Fruit fly (Drosophila melanogaster) whole organism, embryonic: ENCODE results near the gene CG9171.

Experiments used
- C15 ChIP-seq: fragments of 200-800 bp; sonication (Bioruptor generic); IDR thresholded peaks from 3 replicates; pipeline ENCODE4 v1.3.6; 2022; ENCODE audit warnings: missing biosample characterization, missing genetic modification characterization
- CG10147 ChIP-seq: fragments of 200-800 bp; sonication (Bioruptor generic); optimal IDR thresholded peaks from 2 replicates; lab custom pipeline; 2019; ENCODE audit warnings: missing biosample characterization, mild to moderate bottlenecking, missing genetic modification characterization, moderate library complexity
- CG10654 ChIP-seq: fragments of 200-800 bp; sonication (Bioruptor generic); optimal IDR thresholded peaks from 2 replicates; lab custom pipeline; 2016; ENCODE audit warnings: missing biosample characterization, missing genetic modification characterization
- CG13123 ChIP-seq: fragments of 200-800 bp; sonication (Bioruptor generic); optimal IDR thresholded peaks from 2 replicates; lab custom pipeline; 2016; ENCODE audit warnings: missing biosample characterization, missing genetic modification characterization
- CG13296 ChIP-seq: fragments of 200-800 bp; sonication (Bioruptor generic); optimal IDR thresholded peaks from 3 replicates; lab custom pipeline; 2018; ENCODE audit warnings: missing biosample characterization, mild to moderate bottlenecking, missing genetic modification characterization
- CG15269 ChIP-seq: fragments of 200-800 bp; sonication (Bioruptor generic); optimal IDR thresholded peaks from 2 replicates; lab custom pipeline; 2018; ENCODE audit warnings: missing biosample characterization, mild to moderate bottlenecking, missing genetic modification characterization, moderate library complexity
- CG2116 ChIP-seq: fragments of 200-800 bp; sonication (Bioruptor generic); optimal IDR thresholded peaks from 3 replicates; lab custom pipeline; 2018; ENCODE audit warnings: missing biosample characterization, mild to moderate bottlenecking, missing genetic modification characterization
- CG2199 ChIP-seq: fragments of 200-800 bp; sonication (Bioruptor generic); IDR thresholded peaks from 3 replicates; pipeline ENCODE4 v1.3.6; 2022; ENCODE audit warnings: missing biosample characterization, missing genetic modification characterization
- CG2678 ChIP-seq: fragments of 200-800 bp; sonication (Bioruptor generic); optimal IDR thresholded peaks from 3 replicates; lab custom pipeline; 2019; ENCODE audit warnings: missing biosample characterization, mild to moderate bottlenecking, missing genetic modification characterization, moderate library complexity
- CG3281 ChIP-seq: fragments of 200-800 bp; sonication (Bioruptor generic); optimal IDR thresholded peaks from 3 replicates; lab custom pipeline; 2017; ENCODE audit warnings: missing biosample characterization, mild to moderate bottlenecking, missing genetic modification characterization
- CG3847 ChIP-seq: fragments of 200-800 bp; sonication (Bioruptor generic); IDR thresholded peaks from 2 replicates; pipeline ENCODE4 v1.3.6; 2022; ENCODE audit warnings: missing biosample characterization, missing genetic modification characterization
- CG3995 ChIP-seq: fragments of 200-800 bp; sonication (Bioruptor generic); optimal IDR thresholded peaks from 3 replicates; lab custom pipeline; 2016; ENCODE audit warnings: missing biosample characterization, missing genetic modification characterization
- CG4424 ChIP-seq: fragments of 200-800 bp; sonication (Bioruptor generic); optimal IDR thresholded peaks from 3 replicates; lab custom pipeline; 2016; ENCODE audit warnings: missing biosample characterization, missing genetic modification characterization
- CG4820 ChIP-seq: fragments of 200-800 bp; sonication (Bioruptor generic); optimal IDR thresholded peaks from 3 replicates; lab custom pipeline; 2016; ENCODE audit warnings: missing biosample characterization, missing genetic modification characterization
- CG4854 ChIP-seq: fragments of 200-800 bp; sonication (Bioruptor generic); optimal IDR thresholded peaks from 2 replicates; lab custom pipeline; 2016; ENCODE audit warnings: missing biosample characterization, missing genetic modification characterization, inconsistent platforms
- CG7357 ChIP-seq: fragments of 200-800 bp; sonication (Bioruptor generic); IDR thresholded peaks from 3 replicates; pipeline ENCODE4 v1.3.6; 2022; ENCODE audit warnings: missing biosample characterization, missing genetic modification characterization
- CG7987 ChIP-seq: fragments of 200-800 bp; sonication (Bioruptor generic); optimal IDR thresholded peaks from 2 replicates; lab custom pipeline; 2018; ENCODE audit warnings: missing biosample characterization, mild to moderate bottlenecking, missing genetic modification characterization, moderate library complexity
- CG8281 ChIP-seq: fragments of 200-800 bp; sonication (Bioruptor generic); optimal IDR thresholded peaks from 2 replicates; lab custom pipeline; 2018; ENCODE audit warnings: missing biosample characterization, mild to moderate bottlenecking, missing genetic modification characterization, moderate library complexity
- CrebB ChIP-seq: fragments of 200-800 bp; sonication (Bioruptor generic); optimal IDR thresholded peaks from 3 replicates; lab custom pipeline; 2018; ENCODE audit warnings: missing biosample characterization, mild to moderate bottlenecking, missing genetic modification characterization
- Deaf1 ChIP-seq: fragments of 200-800 bp; optimal IDR thresholded peaks from 3 replicates; lab custom pipeline; 2019; ENCODE audit warnings: missing biosample characterization, mild to moderate bottlenecking, missing genetic modification characterization, moderate library complexity
- H2.0 ChIP-seq: fragments of 200-800 bp; sonication (Bioruptor generic); IDR thresholded peaks from 2 replicates; pipeline ENCODE4 v1.3.6; 2022; ENCODE audit warnings: missing biosample characterization, missing genetic modification characterization
- HmgZ ChIP-seq: fragments of 200-800 bp; sonication (Bioruptor generic); optimal IDR thresholded peaks from 2 replicates; lab custom pipeline; 2018; ENCODE audit warnings: missing biosample characterization, mild to moderate bottlenecking, missing genetic modification characterization
- Hr3 ChIP-seq: fragments of 200-800 bp; sonication (Bioruptor generic); optimal IDR thresholded peaks from 3 replicates; lab custom pipeline; 2016; ENCODE audit warnings: missing biosample characterization, missing genetic modification characterization
- Med ChIP-seq: fragments of 200-800 bp; sonication (Bioruptor generic); peaks from one replicate; lab custom pipeline; 2016; ENCODE audit warnings: missing biosample characterization, missing genetic modification characterization, mild to moderate bottlenecking, inconsistent platforms, moderate library complexity
- Sox100B ChIP-seq: fragments of 200-800 bp; sonication (Bioruptor generic); optimal IDR thresholded peaks from 3 replicates; lab custom pipeline; 2018; ENCODE audit warnings: missing biosample characterization, mild to moderate bottlenecking, missing genetic modification characterization
- Xbp1 ChIP-seq: fragments of 200-800 bp; sonication (Bioruptor generic); optimal IDR thresholded peaks from 3 replicates; lab custom pipeline; 2016; ENCODE audit warnings: missing biosample characterization, mild to moderate bottlenecking, missing genetic modification characterization
- br ChIP-seq: fragments of >200 bp; optimal IDR thresholded peaks from 2 replicates; lab custom pipeline; 2017
- bsh ChIP-seq, 2 experiments: fragments of 200-800 bp; sonication (Bioruptor generic); optimal IDR thresholded peaks; 2 replicates each; lab custom pipeline; 2017 to 2018; ENCODE audit warnings: mild to moderate bottlenecking in 2 of 2, missing biosample characterization in 2 of 2, missing genetic modification characterization in 2 of 2, moderate library complexity in 1 of 2
- cwo ChIP-seq: fragments of 200-800 bp; sonication (Bioruptor generic); optimal IDR thresholded peaks from 3 replicates; lab custom pipeline; 2017; ENCODE audit warnings: missing biosample characterization, missing genetic modification characterization, mild to moderate bottlenecking, moderate library complexity, missing genetic modification reagents
- dati ChIP-seq: fragments of 200-800 bp; sonication (Bioruptor generic); IDR thresholded peaks from 2 replicates; pipeline ENCODE4 v1.3.6; 2022; ENCODE audit warnings: missing biosample characterization, missing genetic modification characterization
- dmrt99B ChIP-seq: fragments of 200-800 bp; sonication (Bioruptor generic); optimal IDR thresholded peaks from 2 replicates; lab custom pipeline; 2018; ENCODE audit warnings: missing biosample characterization, mild to moderate bottlenecking, missing genetic modification characterization, moderate library complexity
- emc ChIP-seq: fragments of 200-800 bp; sonication (Bioruptor generic); optimal IDR thresholded peaks from 2 replicates; lab custom pipeline; 2016; ENCODE audit warnings: missing biosample characterization, missing genetic modification characterization
- grn ChIP-seq: fragments of 200-800 bp; sonication (Bioruptor generic); optimal IDR thresholded peaks from 3 replicates; lab custom pipeline; 2017; ENCODE audit warnings: missing biosample characterization, missing genetic modification characterization
- gt ChIP-seq: fragments of 200-800 bp; sonication (Bioruptor generic); IDR thresholded peaks from 2 replicates; pipeline ENCODE4 v1.3.6; 2022; ENCODE audit warnings: missing biosample characterization, missing genetic modification characterization
- knrl ChIP-seq: fragments of 200-800 bp; sonication (Bioruptor generic); IDR thresholded peaks from 3 replicates; pipeline ENCODE4 v1.3.6; 2022; ENCODE audit warnings: missing biosample characterization, missing genetic modification characterization; ENCODE audit not compliant: partially characterized antibody
- lab ChIP-seq: fragments of 200-800 bp; sonication (Bioruptor generic); optimal IDR thresholded peaks from 3 replicates; lab custom pipeline; 2017; ENCODE audit warnings: missing biosample characterization, missing genetic modification characterization, mild to moderate bottlenecking, moderate library complexity, missing genetic modification reagents
- lola ChIP-seq, 3 experiments: fragments of >200 bp in 2 of 3; fragments of 200-800 bp in 1 of 3; sonication (Bioruptor generic) in 1 of 3; optimal IDR thresholded peaks; 2 replicates each; lab custom pipeline; 2017 to 2019; ENCODE audit warnings: missing biosample characterization in 3 of 3, missing genetic modification characterization in 3 of 3, mild to moderate bottlenecking in 1 of 3, moderate library complexity in 1 of 3
- luna ChIP-seq: fragments of 200-800 bp; sonication (Bioruptor generic); optimal IDR thresholded peaks from 2 replicates; lab custom pipeline; 2016; ENCODE audit warnings: missing biosample characterization, missing genetic modification characterization
- nau ChIP-seq: fragments of 200-800 bp; sonication (Bioruptor generic); optimal IDR thresholded peaks from 3 replicates; lab custom pipeline; 2017; ENCODE audit warnings: missing biosample characterization, mild to moderate bottlenecking, missing genetic modification characterization, missing genetic modification reagents
- org-1 ChIP-seq: fragments of 200-800 bp; sonication (Bioruptor generic); optimal IDR thresholded peaks from 2 replicates; lab custom pipeline; 2017; ENCODE audit warnings: missing biosample characterization, missing genetic modification characterization
- pb ChIP-seq: fragments of 200-800 bp; sonication (Bioruptor generic); optimal IDR thresholded peaks from 3 replicates; lab custom pipeline; 2016; ENCODE audit warnings: missing biosample characterization, missing genetic modification characterization
- phol ChIP-seq: fragments of 200-800 bp; sonication (Bioruptor generic); optimal IDR thresholded peaks from 3 replicates; lab custom pipeline; 2018; ENCODE audit warnings: missing biosample characterization, mild to moderate bottlenecking, missing genetic modification characterization, moderate library complexity
- row ChIP-seq: fragments of 200-800 bp; sonication (Bioruptor generic); IDR thresholded peaks from 3 replicates; pipeline ENCODE4 v1.3.6; 2022; ENCODE audit warnings: missing biosample characterization, missing genetic modification characterization
- sqz ChIP-seq: fragments of 200-800 bp; sonication (Bioruptor generic); optimal IDR thresholded peaks from 3 replicates; lab custom pipeline; 2018; ENCODE audit warnings: missing biosample characterization, mild to moderate bottlenecking, missing genetic modification characterization
- sug ChIP-seq: fragments of 200-800 bp; optimal IDR thresholded peaks from 2 replicates; lab custom pipeline; 2019; ENCODE audit warnings: missing biosample characterization, mild to moderate bottlenecking, missing genetic modification characterization, moderate library complexity
- tio ChIP-seq: fragments of 200-800 bp; sonication (Bioruptor generic); optimal IDR thresholded peaks from 2 replicates; lab custom pipeline; 2017; ENCODE audit warnings: missing biosample characterization, missing genetic modification characterization, inconsistent platforms
- toy ChIP-seq: fragments of 200-800 bp; sonication (Bioruptor generic); IDR thresholded peaks from 2 replicates; pipeline ENCODE4 v1.3.6; 2022; ENCODE audit warnings: missing biosample characterization, missing genetic modification characterization
- twi ChIP-seq: fragments of 200-800 bp; optimal IDR thresholded peaks from 2 replicates; lab custom pipeline; 2019; ENCODE audit warnings: missing biosample characterization, mild to moderate bottlenecking, missing genetic modification characterization, moderate library complexity
- unpg ChIP-seq: fragments of 200-800 bp; sonication (Bioruptor generic); optimal IDR thresholded peaks from 3 replicates; lab custom pipeline; 2018; ENCODE audit warnings: missing biosample characterization, mild to moderate bottlenecking, missing genetic modification characterization, moderate library complexity
- vfl ChIP-seq: fragments of 200-800 bp; sonication (Bioruptor generic); optimal IDR thresholded peaks from 2 replicates; lab custom pipeline; 2016; ENCODE audit warnings: missing biosample characterization, missing genetic modification characterization
- vvl ChIP-seq: fragments of 200-800 bp; sonication (Bioruptor generic); IDR thresholded peaks from 2 replicates; pipeline ENCODE4 v1.3.6; 2022; ENCODE audit warnings: missing biosample characterization, missing genetic modification characterization

CG9171 gene

dm6 chr2L:5797977-5798376, 2.1 kb downstream of the CG9171 start (continued):
- TF ChIP-seq Hr3 (GFP tag; lab: Kevin White, UChicago), result peak; percentile 23
- TF ChIP-seq CG10147 (GFP tag; lab: Kevin White, UChicago), result peak; percentile 44
- TF ChIP-seq HmgZ (tag; lab: Kevin White, UChicago), result peak; percentile 62
- TF ChIP-seq luna (GFP tag; lab: Kevin White, UChicago), result no peak
- TF ChIP-seq CrebB (tag; lab: Kevin White, UChicago), result peak; percentile 37
- peak; percentile 47 for TF ChIP-seq CG13296 (GFP tag; lab: Kevin White, UChicago)
- peak; percentile 45 for TF ChIP-seq sug
- TF ChIP-seq CG3281 (GFP tag; lab: Kevin White, UChicago), result peak; percentile 74
- TF ChIP-seq CG10654, result peak; percentile 26
- TF ChIP-seq nau, result peak; percentile 55
- TF ChIP-seq sqz, result no peak
- peak; percentile 26 for TF ChIP-seq grn (GFP tag; lab: Kevin White, UChicago)
- peak; percentile 73 for TF ChIP-seq CG7987 (GFP tag; lab: Kevin White, UChicago)
- TF ChIP-seq CG2116, result peak; percentile 29
- TF ChIP-seq CG3995 (GFP tag; lab: Kevin White, UChicago), result no peak
- no peak for TF ChIP-seq toy (GFP tag; lab: Robert Waterston, UW)
- TF ChIP-seq dati (GFP tag; lab: Robert Waterston, UW), result no peak
- TF ChIP-seq CG2199 (GFP tag; lab: Robert Waterston, UW), result no peak
- TF ChIP-seq Sox100B (GFP tag; lab: Kevin White, UChicago), result peak; percentile 24
- peak; percentile 1 for TF ChIP-seq dmrt99B (tag; lab: Kevin White, UChicago)
- no peak for TF ChIP-seq CG7357 (GFP tag; lab: Robert Waterston, UW)
- TF ChIP-seq CG8281 (tag; lab: Kevin White, UChicago), result peak; percentile 26
- TF ChIP-seq tio, result peak; percentile 25
- TF ChIP-seq CG4820 (GFP tag; lab: Kevin White, UChicago), result peak; percentile 5
- 0 out of 3 replicates have a peak, but pooled peaks have one; percentile 60 for TF ChIP-seq C15 (GFP tag; lab: Robert Waterston, UW)
- TF ChIP-seq CG3847 (GFP tag; lab: Robert Waterston, UW), result no peak
- peak; percentile 75 for TF ChIP-seq CG2678 (tag; lab: Kevin White, UChicago)
- peak; percentile 1 for TF ChIP-seq twi (tag; lab: Kevin White, UChicago)
- no peak for TF ChIP-seq emc (GFP tag; lab: Kevin White, UChicago)
- TF ChIP-seq br (lab: Kevin White, UChicago), result no peak
- peak; percentile 69 for TF ChIP-seq CG15269
- peak; percentile 47 for TF ChIP-seq cwo (GFP tag; lab: Kevin White, UChicago)
- peak; percentile 67 for TF ChIP-seq CG4854 (GFP tag; lab: Kevin White, UChicago)
- no peak for TF ChIP-seq phol (tag; lab: Kevin White, UChicago)
- peak; percentile 61 for TF ChIP-seq org-1
- no peak for TF ChIP-seq Xbp1 (GFP tag; lab: Kevin White, UChicago)
- peak in 1 of 2 experiments; percentile 48 for TF ChIP-seq bsh (GFP tag; optimal IDR thresholded peaks at IDR 0.05; lab: Kevin White, UChicago)
- peak; percentile 75 for TF ChIP-seq lab (GFP tag; lab: Kevin White, UChicago)
- no peak for TF ChIP-seq pb (GFP tag; lab: Kevin White, UChicago)
- TF ChIP-seq Deaf1 (tag; lab: Kevin White, UChicago), result no peak
- TF ChIP-seq gt (GFP tag; lab: Robert Waterston, UW), result no peak
- TF ChIP-seq CG4424 (GFP tag; lab: Kevin White, UChicago), result peak; percentile 6
- TF ChIP-seq vvl (GFP tag; lab: Robert Waterston, UW), result no peak
- TF ChIP-seq H2.0 (GFP tag; lab: Robert Waterston, UW), result no peak
- TF ChIP-seq Med (GFP tag; lab: Kevin White, UChicago), result peak; percentile 87
- TF ChIP-seq vfl (GFP tag; lab: Kevin White, UChicago), result peak; percentile 23
- TF ChIP-seq lola (GFP tag; optimal IDR thresholded peaks at IDR 0.05; lab: Kevin White, UChicago), result no peak
- peak; percentile 73 for TF ChIP-seq unpg (GFP tag; lab: Kevin White, UChicago)
- peak; percentile 19 for TF ChIP-seq CG13123 (GFP tag; lab: Kevin White, UChicago)
- TF ChIP-seq row, result no peak; the same call in 2 of the 3 replicates
- TF ChIP-seq knrl (GFP tag; lab: Robert Waterston, UW), result no peak
